Fruit fly (Drosophila melanogaster): ENCODE results near the gene CG13877.
A peak's percentile ranks its signal among the peaks of the same experiment; 100 is the strongest.

The CG13877 gene

DNA sequence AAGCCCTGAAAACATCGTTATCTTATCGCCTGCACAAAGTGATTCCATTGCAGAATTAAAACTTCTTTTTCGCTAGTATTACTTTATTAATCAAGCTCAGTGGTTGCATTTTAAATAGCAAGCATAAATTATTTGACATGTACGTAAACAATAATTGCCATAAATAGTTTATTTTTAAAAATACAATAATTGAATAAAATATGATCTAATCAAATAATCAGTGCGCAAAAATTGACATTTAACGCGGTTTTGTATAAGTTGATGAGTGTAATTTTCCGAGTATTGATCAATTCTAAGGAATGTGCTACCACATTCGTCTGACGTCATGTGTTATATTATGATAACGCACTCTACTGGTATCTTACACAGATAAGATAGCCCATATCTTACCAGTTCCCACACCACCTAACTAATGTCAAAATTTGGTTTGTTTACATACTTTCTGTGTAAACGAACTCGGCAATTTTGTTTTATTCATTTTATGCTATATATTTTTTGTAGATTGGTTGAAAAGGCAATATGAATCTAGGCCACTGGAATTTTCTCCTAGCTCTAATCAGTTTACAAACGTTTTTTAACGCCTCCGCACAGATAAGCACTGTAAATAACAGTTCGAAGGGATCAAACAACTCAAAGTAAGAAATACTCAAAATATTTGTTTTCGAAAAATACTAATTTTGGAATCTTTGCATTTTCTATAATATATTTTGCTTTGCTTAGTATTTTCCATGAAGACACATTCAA lies 29.8 kb downstream of the CG13877 start, which contains the start of gene mthl14 (continued):
- TF ChIP-seq Pdp1 (GFP tag; optimal IDR thresholded peaks at IDR 0.05) (peak in 1 of 2 experiments; percentile 16), E2f1 (GFP tag; IDR thresholded peaks at IDR 0.05) (no peak), CG10209 (GFP tag; optimal IDR thresholded peaks at IDR 0.05) (no peak), ERR (GFP tag; optimal IDR thresholded peaks at IDR 0.05) (no peak)

DNA sequence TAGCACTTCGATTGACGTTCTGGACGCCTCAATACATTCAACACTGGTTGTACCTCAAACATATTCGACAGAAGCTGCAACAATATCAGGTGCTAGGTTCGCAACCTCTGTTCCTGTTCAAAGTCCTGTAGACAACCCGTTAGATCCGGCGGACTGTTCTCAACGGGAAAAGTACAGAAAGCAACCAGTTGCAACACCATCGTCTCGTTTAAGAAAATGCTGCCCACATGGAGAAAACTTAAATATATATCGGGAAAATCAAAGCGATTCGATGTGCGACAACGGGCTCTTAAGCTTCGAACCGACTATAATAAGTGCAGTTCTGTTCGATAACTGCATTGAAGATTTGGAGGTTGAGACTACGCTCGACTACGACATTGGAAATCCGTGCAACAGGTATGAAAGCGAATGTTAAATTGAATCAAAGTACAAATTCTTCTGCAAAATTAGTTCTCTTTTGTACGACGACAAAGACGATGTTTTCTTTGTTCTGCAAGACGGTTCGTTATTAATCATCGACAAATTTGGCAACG lies 30.4 kb downstream of the CG13877 start:
- no peak for TF ChIP-seq CG31224 (GFP tag; IDR thresholded peaks at IDR 0.05)
- TF ChIP-seq oc (tag; optimal IDR thresholded peaks at IDR 0.05), result no peak
- no peak for TF ChIP-seq CG18599 (GFP tag; optimal IDR thresholded peaks at IDR 0.05)
- no peak for TF ChIP-seq nau (GFP tag; optimal IDR thresholded peaks at IDR 0.05)
- no peak for TF ChIP-seq Jarid2 (GFP tag; optimal IDR thresholded peaks at IDR 0.05)
- TF ChIP-seq CG12155 (GFP tag; optimal IDR thresholded peaks at IDR 0.05), result no peak
- no peak for TF ChIP-seq CG17829 (tag; optimal IDR thresholded peaks at IDR 0.05)
- peak; percentile 20 for TF ChIP-seq Med (GFP tag)
- TF ChIP-seq Sox102F (GFP tag; optimal IDR thresholded peaks at IDR 0.05), result no peak
- TF ChIP-seq Dfd (GFP tag; optimal IDR thresholded peaks at IDR 0.05), result no peak
- TF ChIP-seq bbx (GFP tag; IDR thresholded peaks at IDR 0.05; ENCODE audit: partially characterized antibody), result 0 out of 2 replicates have a peak, but pooled peaks have one; percentile 40
- no peak for TF ChIP-seq GATAe (GFP tag; conservative IDR thresholded peaks at IDR 0.05)
- TF ChIP-seq CG32767 (GFP tag; IDR thresholded peaks at IDR 0.05), result no peak
- no peak for TF ChIP-seq CG12744 (GFP tag; optimal IDR thresholded peaks at IDR 0.05)
- no peak for TF ChIP-seq dmrt99B (tag; optimal IDR thresholded peaks at IDR 0.05)
- TF ChIP-seq shn (GFP tag; optimal IDR thresholded peaks at IDR 0.05), result no peak
- TF ChIP-seq Tbp (GFP tag; optimal IDR thresholded peaks at IDR 0.05), result no peak
- TF ChIP-seq CG5180 (GFP tag; optimal IDR thresholded peaks at IDR 0.05), result peak; percentile 97
- no peak for TF ChIP-seq lov (optimal IDR thresholded peaks at IDR 0.05)
- no peak for TF ChIP-seq lov (GFP tag; IDR thresholded peaks at IDR 0.05)
- no peak for TF ChIP-seq unpg (GFP tag; optimal IDR thresholded peaks at IDR 0.05)
- TF ChIP-seq Hey (tag; optimal IDR thresholded peaks at IDR 0.05), result no peak
- TF ChIP-seq B-H2 (GFP tag; optimal IDR thresholded peaks at IDR 0.05), result no peak
- no peak for TF ChIP-seq CG10274 (GFP tag; optimal IDR thresholded peaks at IDR 0.05)
- no peak for TF ChIP-seq CG1832 (GFP tag; optimal IDR thresholded peaks at IDR 0.05)
- TF ChIP-seq CG17385 (GFP tag; optimal IDR thresholded peaks at IDR 0.05), result no peak
- TF ChIP-seq gce (GFP tag; IDR thresholded peaks at IDR 0.05), result no peak
- TF ChIP-seq ranshi (GFP tag; IDR thresholded peaks at IDR 0.05), result no peak
- TF ChIP-seq C15 (GFP tag; IDR thresholded peaks at IDR 0.05), result no peak
- no peak for TF ChIP-seq Sin3A (optimal IDR thresholded peaks at IDR 0.05)
- TF ChIP-seq bab2 (GFP tag; optimal IDR thresholded peaks at IDR 0.05), result no peak
- TF ChIP-seq CG14667 (GFP tag; IDR thresholded peaks at IDR 0.05), result no peak
- TF ChIP-seq CG13775 (GFP tag; optimal IDR thresholded peaks at IDR 0.05), result no peak
- TF ChIP-seq CG10209 (GFP tag; optimal IDR thresholded peaks at IDR 0.05), result no peak
- TF ChIP-seq gfzf (GFP tag; optimal IDR thresholded peaks at IDR 0.05), result peak; percentile 23
- no peak for TF ChIP-seq CG15514 (GFP tag; optimal IDR thresholded peaks at IDR 0.05)
- TF ChIP-seq pita (GFP tag; optimal IDR thresholded peaks at IDR 0.05), result peak; percentile 12
- TF ChIP-seq insv (GFP tag; optimal IDR thresholded peaks at IDR 0.05), result no peak
- TF ChIP-seq CG4617 (GFP tag; optimal IDR thresholded peaks at IDR 0.05; ENCODE audit: borderline replicate concordance), result peak; percentile 6
- TF ChIP-seq CG1024 (GFP tag; IDR thresholded peaks at IDR 0.05), result no peak
- no peak for TF ChIP-seq crc (GFP tag; optimal IDR thresholded peaks at IDR 0.05)
- no peak for TF ChIP-seq CG9797 (GFP tag; optimal IDR thresholded peaks at IDR 0.05)
- TF ChIP-seq Bgb (GFP tag; IDR thresholded peaks at IDR 0.05; ENCODE audit: partially characterized antibody), result no peak
- TF ChIP-seq CG12659 (GFP tag; optimal IDR thresholded peaks at IDR 0.05), result no peak
